Worm (Caenorhabditis elegans) whole organism, late embryonic: Measurements from ENCODE around the gene T02H6.7.

ENCODE experiments used
- T23F11.4 ChIP-seq: fragments of 200-800 bp; sonication (Bioruptor generic); optimal IDR thresholded peaks from 2 replicates; lab custom pipeline; 2018; ENCODE audit warnings: mild to moderate bottlenecking, missing genetic modification characterization, missing compliant biosample characterization
- ama-1 ChIP-seq: fragments of 150-350 bp; optimal IDR thresholded peaks from 2 replicates; lab custom pipeline; 2014
- elt-2 ChIP-seq: sonication (generic microtip); optimal IDR thresholded peaks from 2 replicates; lab custom pipeline; 2016; ENCODE audit warnings: missing genetic modification reagents, missing genetic modification characterization, missing compliant biosample characterization
- fkh-10 ChIP-seq: fragments of 150-350 bp; optimal IDR thresholded peaks from 2 replicates; lab custom pipeline; 2014; ENCODE audit warnings: missing biosample characterization, missing genetic modification reagents, missing genetic modification characterization
- fkh-6 ChIP-seq: sonication (generic microtip); optimal IDR thresholded peaks from 2 replicates; lab custom pipeline; 2016; ENCODE audit warnings: missing genetic modification characterization, missing compliant biosample characterization
- hlh-13 ChIP-seq: fragments of 200-800 bp; sonication (Bioruptor generic); optimal IDR thresholded peaks from 2 replicates; lab custom pipeline; 2018; ENCODE audit warnings: mild to moderate bottlenecking, missing genetic modification characterization, missing compliant biosample characterization
- pag-3 ChIP-seq: sonication (generic microtip); optimal IDR thresholded peaks from 2 replicates; lab custom pipeline; 2016; ENCODE audit warnings: missing compliant biosample characterization, missing genetic modification characterization, borderline replicate concordance
- pqm-1 ChIP-seq: sonication (generic microtip); optimal IDR thresholded peaks from 2 replicates; lab custom pipeline; 2016; ENCODE audit warnings: missing genetic modification characterization, missing compliant biosample characterization
- pros-1 ChIP-seq: fragments of 150-350 bp; optimal IDR thresholded peaks from 2 replicates; lab custom pipeline; 2014; ENCODE audit warnings: missing biosample characterization, missing genetic modification reagents, missing genetic modification characterization
- sdc-2 ChIP-seq: sonication (generic microtip); optimal IDR thresholded peaks from 2 replicates; lab custom pipeline; 2016; ENCODE audit warnings: missing genotype, missing genetic modification characterization, missing compliant biosample characterization
- syd-9 ChIP-seq: sonication (generic microtip); optimal IDR thresholded peaks from 2 replicates; lab custom pipeline; 2016; ENCODE audit warnings: mild to moderate bottlenecking, missing genetic modification characterization, moderate library complexity, missing compliant biosample characterization
- unc-3 ChIP-seq, 2 experiments: fragments of 200-800 bp in 1 of 2; sonication (Bioruptor generic) in 1 of 2; sonication (generic microtip) in 1 of 2; conservative IDR thresholded peaks in 1 of 2; optimal IDR thresholded peaks in 1 of 2; 2 replicates each; pipeline versions ENCODE4 v1.3.6 to Lab custom; 2016 to 2022; ENCODE audit warnings: missing compliant biosample characterization in 2 of 2, missing genetic modification characterization in 2 of 2, missing genetic modification reagents in 1 of 2
- unc-86 ChIP-seq: sonication (generic microtip); optimal IDR thresholded peaks from 2 replicates; lab custom pipeline; 2016; ENCODE audit warnings: missing genetic modification characterization, missing compliant biosample characterization

ce11 chrII:675822-676221 lies 6.6 kb upstream of the T02H6.7 start:
- TF ChIP-seq pag-3 (tag; lab: Kevin White, UChicago): no peak
- TF ChIP-seq hlh-13 (GFP tag; lab: Kevin White, UChicago): no peak
- no peak for TF ChIP-seq unc-86 (tag; lab: Kevin White, UChicago)
- TF ChIP-seq fkh-10 (GFP tag; lab: Kevin White, UChicago): no peak
- TF ChIP-seq T23F11.4 (GFP tag; lab: Kevin White, UChicago): no peak
- TF ChIP-seq syd-9 (tag; lab: Kevin White, UChicago): no peak
- TF ChIP-seq fkh-6 (tag; lab: Kevin White, UChicago): no peak
- TF ChIP-seq pros-1: no peak
- TF ChIP-seq ama-1 (lab: Kevin White, UChicago): no peak
- TF ChIP-seq sdc-2 (tag; lab: Kevin White, UChicago): no peak
- no peak for TF ChIP-seq pqm-1
- no peak for TF ChIP-seq elt-2
- no peak for TF ChIP-seq unc-3 (GFP tag; conservative IDR thresholded peaks at IDR 0.05; lab: Robert Waterston, UW)
- TF ChIP-seq unc-3 (tag; optimal IDR thresholded peaks at IDR 0.05; lab: Kevin White, UChicago): no peak
